Fruit fly (Drosophila melanogaster) whole organism, embryonic: ENCODE data around the gene FIG4.

Experiments
- Ada2b ChIP-seq: fragments of 200-800 bp; sonication (Bioruptor generic); IDR thresholded peaks from 2 replicates; pipeline ENCODE4 v1.3.6; 2022; ENCODE audit warnings: missing biosample characterization, missing genetic modification characterization
- Adf1 ChIP-seq: fragments of 200-800 bp; sonication (Bioruptor generic); IDR thresholded peaks from 2 replicates; pipeline ENCODE4 v1.3.6; 2022; ENCODE audit warnings: missing biosample characterization, missing genetic modification characterization
- Blimp-1 ChIP-seq: fragments of 200-800 bp; sonication (Bioruptor generic); optimal IDR thresholded peaks from 3 replicates; lab custom pipeline; 2018; ENCODE audit warnings: missing biosample characterization, missing genetic modification characterization, mild to moderate bottlenecking, moderate library complexity, missing genetic modification reagents
- CG10274 ChIP-seq: fragments of 200-800 bp; sonication (Bioruptor generic); optimal IDR thresholded peaks from 3 replicates; lab custom pipeline; 2017; ENCODE audit warnings: missing biosample characterization, mild to moderate bottlenecking, missing genetic modification characterization
- CG10321 ChIP-seq: fragments of 200-800 bp; sonication (Bioruptor generic); IDR thresholded peaks from 2 replicates; pipeline ENCODE4 v1.3.6; 2022; ENCODE audit warnings: missing biosample characterization, missing genetic modification characterization
- CG10431 ChIP-seq: fragments of 200-800 bp; sonication (Bioruptor generic); optimal IDR thresholded peaks from 3 replicates; lab custom pipeline; 2018; ENCODE audit warnings: missing biosample characterization, mild to moderate bottlenecking, missing genetic modification characterization
- CG10462 ChIP-seq: fragments of 200-800 bp; sonication (Bioruptor generic); optimal IDR thresholded peaks from 2 replicates; lab custom pipeline; 2016; ENCODE audit warnings: missing biosample characterization, missing genetic modification characterization
- CG11723 ChIP-seq: fragments of 200-800 bp; sonication (Bioruptor generic); optimal IDR thresholded peaks from 2 replicates; lab custom pipeline; 2017; ENCODE audit warnings: missing biosample characterization, mild to moderate bottlenecking, missing genetic modification characterization
- CG12942 ChIP-seq: fragments of 200-800 bp; sonication (Bioruptor generic); optimal IDR thresholded peaks from 3 replicates; lab custom pipeline; 2016; ENCODE audit warnings: missing biosample characterization, missing genetic modification characterization
- CG13894 ChIP-seq: fragments of 200-800 bp; sonication (Bioruptor generic); optimal IDR thresholded peaks from 3 replicates; lab custom pipeline; 2018; ENCODE audit warnings: missing biosample characterization, mild to moderate bottlenecking, missing genetic modification characterization, moderate library complexity
- CG14965 ChIP-seq: fragments of 200-800 bp; sonication (Bioruptor generic); optimal IDR thresholded peaks from 2 replicates; lab custom pipeline; 2016; ENCODE audit warnings: missing biosample characterization, missing genetic modification characterization, borderline replicate concordance
- CG16779 ChIP-seq: fragments of 200-800 bp; sonication (Bioruptor generic); IDR thresholded peaks from 2 replicates; pipeline ENCODE4 v1.3.6; 2022; ENCODE audit warnings: missing biosample characterization, missing genetic modification characterization
- CG17385 ChIP-seq: fragments of 200-800 bp; sonication (Bioruptor generic); optimal IDR thresholded peaks from 3 replicates; lab custom pipeline; 2018; ENCODE audit warnings: missing biosample characterization, mild to moderate bottlenecking, missing genetic modification characterization
- CG3995 ChIP-seq: fragments of 200-800 bp; sonication (Bioruptor generic); optimal IDR thresholded peaks from 3 replicates; lab custom pipeline; 2016; ENCODE audit warnings: missing biosample characterization, missing genetic modification characterization
- CG4328 ChIP-seq: fragments of 200-800 bp; sonication (Bioruptor generic); optimal IDR thresholded peaks from 3 replicates; lab custom pipeline; 2017; ENCODE audit warnings: missing biosample characterization, missing genetic modification reagents, missing genetic modification characterization
- CG4360 ChIP-seq: fragments of 200-800 bp; sonication (Bioruptor generic); IDR thresholded peaks from 2 replicates; pipeline ENCODE4 v1.3.6; 2022; ENCODE audit warnings: missing biosample characterization, missing genetic modification characterization
- CG6791 ChIP-seq: fragments of 200-800 bp; sonication (Bioruptor generic); IDR thresholded peaks from 3 replicates; pipeline ENCODE4 v1.3.6; 2022; ENCODE audit warnings: missing biosample characterization, missing genetic modification characterization; ENCODE audit not compliant: partially characterized antibody
- CG7271 ChIP-seq: fragments of 200-800 bp; sonication (Bioruptor generic); optimal IDR thresholded peaks from 2 replicates; lab custom pipeline; 2018; ENCODE audit warnings: missing biosample characterization, mild to moderate bottlenecking, missing genetic modification characterization, moderate library complexity
- CG7987 ChIP-seq: fragments of 200-800 bp; sonication (Bioruptor generic); optimal IDR thresholded peaks from 2 replicates; lab custom pipeline; 2018; ENCODE audit warnings: missing biosample characterization, mild to moderate bottlenecking, missing genetic modification characterization, moderate library complexity
- CrebB ChIP-seq: fragments of 200-800 bp; sonication (Bioruptor generic); optimal IDR thresholded peaks from 3 replicates; lab custom pipeline; 2018; ENCODE audit warnings: missing biosample characterization, mild to moderate bottlenecking, missing genetic modification characterization
- H2.0 ChIP-seq: fragments of 200-800 bp; sonication (Bioruptor generic); IDR thresholded peaks from 2 replicates; pipeline ENCODE4 v1.3.6; 2022; ENCODE audit warnings: missing biosample characterization, missing genetic modification characterization
- Hr78 ChIP-seq, 2 experiments: fragments of 200-800 bp in 1 of 2; fragments of >200 bp in 1 of 2; sonication (Bioruptor generic) in 1 of 2; optimal IDR thresholded peaks; 2 replicates each; lab custom pipeline; 2017 to 2019; ENCODE audit warnings: missing biosample characterization in 2 of 2, missing genetic modification characterization in 2 of 2, mild to moderate bottlenecking in 1 of 2, moderate library complexity in 1 of 2
- Lpt ChIP-seq: fragments of >200 bp; optimal IDR thresholded peaks from 2 replicates; lab custom pipeline; 2018; ENCODE audit warnings: missing biosample characterization, missing genetic modification characterization
- NC2β ChIP-seq: fragments of 200-800 bp; sonication (Bioruptor generic); optimal IDR thresholded peaks from 2 replicates; lab custom pipeline; 2016; ENCODE audit warnings: missing biosample characterization, missing genetic modification characterization
- NfI ChIP-seq: fragments of 200-800 bp; sonication (Bioruptor generic); optimal IDR thresholded peaks from 3 replicates; lab custom pipeline; 2018; ENCODE audit warnings: missing biosample characterization, mild to moderate bottlenecking, missing genetic modification characterization, moderate library complexity
- Usf ChIP-seq: fragments of 200-800 bp; sonication (Bioruptor generic); optimal IDR thresholded peaks from 2 replicates; lab custom pipeline; 2017; ENCODE audit warnings: missing genotype, missing biosample characterization, missing genetic modification characterization
- abd-A ChIP-seq: fragments of 200-800 bp; sonication (Bioruptor generic); optimal IDR thresholded peaks from 3 replicates; lab custom pipeline; 2019; ENCODE audit warnings: missing biosample characterization, mild to moderate bottlenecking, missing genetic modification characterization, moderate library complexity
- bab2 ChIP-seq: fragments of 200-800 bp; sonication (Bioruptor generic); optimal IDR thresholded peaks from 2 replicates; lab custom pipeline; 2016; ENCODE audit warnings: missing biosample characterization, missing genetic modification characterization
- crp ChIP-seq, 2 experiments: fragments of 200-800 bp; sonication (Bioruptor generic); optimal IDR thresholded peaks; 2 replicates in 1 of 2; 3 replicates in 1 of 2; lab custom pipeline; 2017; ENCODE audit warnings: missing biosample characterization in 2 of 2, missing genetic modification characterization in 2 of 2, mild to moderate bottlenecking in 1 of 2, moderate library complexity in 1 of 2
- ems ChIP-seq: fragments of 200-800 bp; sonication (Bioruptor generic); optimal IDR thresholded peaks from 3 replicates; lab custom pipeline; 2016; ENCODE audit warnings: missing biosample characterization, missing genetic modification characterization
- en ChIP-seq: fragments of 200-800 bp; sonication (Bioruptor generic); optimal IDR thresholded peaks from 2 replicates; lab custom pipeline; 2016; ENCODE audit warnings: missing biosample characterization, missing genetic modification characterization
- eve ChIP-seq, 2 experiments: fragments of >200 bp; optimal IDR thresholded peaks; 2 replicates each; lab custom pipeline; 2017; ENCODE audit warnings: missing biosample characterization in 2 of 2, missing genetic modification characterization in 2 of 2
- fu2 ChIP-seq: fragments of 200-800 bp; sonication (Bioruptor generic); optimal IDR thresholded peaks from 2 replicates; lab custom pipeline; 2016; ENCODE audit warnings: missing biosample characterization, missing genetic modification characterization
- grn ChIP-seq: fragments of 200-800 bp; sonication (Bioruptor generic); optimal IDR thresholded peaks from 3 replicates; lab custom pipeline; 2017; ENCODE audit warnings: missing biosample characterization, missing genetic modification characterization
- jumu ChIP-seq: fragments of 200-800 bp; sonication (Bioruptor generic); optimal IDR thresholded peaks from 3 replicates; lab custom pipeline; 2016; ENCODE audit warnings: missing biosample characterization, missing genetic modification characterization
- kay ChIP-seq: fragments of 200-800 bp; sonication (Bioruptor generic); optimal IDR thresholded peaks from 2 replicates; lab custom pipeline; 2016; ENCODE audit warnings: missing biosample characterization, missing genetic modification characterization
- lab ChIP-seq: fragments of 200-800 bp; sonication (Bioruptor generic); optimal IDR thresholded peaks from 3 replicates; lab custom pipeline; 2017; ENCODE audit warnings: missing biosample characterization, missing genetic modification characterization, mild to moderate bottlenecking, moderate library complexity, missing genetic modification reagents
- lilli ChIP-seq: fragments of 200-800 bp; sonication (Bioruptor generic); optimal IDR thresholded peaks from 3 replicates; lab custom pipeline; 2016; ENCODE audit warnings: missing biosample characterization, missing genetic modification characterization
- maf-S ChIP-seq: fragments of 200-800 bp; sonication (Bioruptor generic); optimal IDR thresholded peaks from 2 replicates; lab custom pipeline; 2016; ENCODE audit warnings: missing biosample characterization, missing genetic modification characterization
- pb ChIP-seq: fragments of 200-800 bp; sonication (Bioruptor generic); optimal IDR thresholded peaks from 3 replicates; lab custom pipeline; 2016; ENCODE audit warnings: missing biosample characterization, missing genetic modification characterization
- pfk ChIP-seq: fragments of 200-800 bp; sonication (Bioruptor generic); optimal IDR thresholded peaks from 2 replicates; lab custom pipeline; 2018; ENCODE audit warnings: missing biosample characterization, mild to moderate bottlenecking, missing genetic modification characterization, moderate library complexity
- psq ChIP-seq: fragments of 200-800 bp; sonication (Bioruptor generic); optimal IDR thresholded peaks from 2 replicates; lab custom pipeline; 2017; ENCODE audit warnings: missing biosample characterization, missing genetic modification characterization
- repo ChIP-seq: fragments of 200-800 bp; sonication (Bioruptor generic); optimal IDR thresholded peaks from 2 replicates; lab custom pipeline; 2016; ENCODE audit warnings: missing biosample characterization, missing genetic modification characterization
- sc ChIP-seq, 3 experiments: fragments of >200 bp in 2 of 3; fragments of 200-800 bp in 1 of 3; sonication (Bioruptor generic) in 1 of 3; optimal IDR thresholded peaks; 2 replicates in 2 of 3; 3 replicates in 1 of 3; lab custom pipeline; 2017; ENCODE audit warnings: mild to moderate bottlenecking in 1 of 3, missing biosample characterization in 1 of 3, missing genetic modification characterization in 1 of 3, missing genetic modification reagents in 1 of 3
- sens ChIP-seq: fragments of 200-800 bp; sonication (Bioruptor generic); peaks from one replicate; lab custom pipeline; 2016; ENCODE audit warnings: missing biosample characterization, missing genetic modification characterization
- sim ChIP-seq: fragments of 200-800 bp; sonication (Bioruptor generic); IDR thresholded peaks from 2 replicates; pipeline ENCODE4 v1.3.6; 2022; ENCODE audit warnings: missing biosample characterization, missing genetic modification characterization
- slbo ChIP-seq: fragments of 200-800 bp; sonication (Bioruptor generic); IDR thresholded peaks from 2 replicates; pipeline ENCODE4 v1.3.6; 2022; ENCODE audit warnings: missing biosample characterization, missing genetic modification characterization
- stc ChIP-seq: fragments of 200-800 bp; sonication (Bioruptor generic); IDR thresholded peaks from 2 replicates; pipeline ENCODE4 v1.3.6; 2022; ENCODE audit warnings: missing biosample characterization, missing genetic modification characterization
- sug ChIP-seq: fragments of 200-800 bp; optimal IDR thresholded peaks from 2 replicates; lab custom pipeline; 2019; ENCODE audit warnings: missing biosample characterization, mild to moderate bottlenecking, missing genetic modification characterization, moderate library complexity
- trem ChIP-seq: fragments of 200-800 bp; optimal IDR thresholded peaks from 3 replicates; lab custom pipeline; 2019; ENCODE audit warnings: missing biosample characterization, mild to moderate bottlenecking, missing genetic modification characterization, moderate library complexity
- ttk ChIP-seq: fragments of 200-800 bp; sonication (Bioruptor generic); IDR thresholded peaks from 2 replicates; pipeline ENCODE4 v2.1.2; 2022; ENCODE audit warnings: missing biosample characterization, missing genetic modification characterization
- yki ChIP-seq: fragments of >200 bp; optimal IDR thresholded peaks from 3 replicates; lab custom pipeline; 2018

Gene FIG4

dm6 chr2L:4459543-4459942 lies 5.4 kb upstream of the FIG4 start, which contains the start of the genes mRpL27 and CG15435 (continued):
- no peak for TF ChIP-seq en
- TF ChIP-seq maf-S (GFP tag; lab: Kevin White, UChicago), result no peak
- TF ChIP-seq CG10321 (GFP tag; lab: Robert Waterston, UW), result no peak
- TF ChIP-seq abd-A (tag; lab: Kevin White, UChicago), result no peak
- peak; percentile 4 for TF ChIP-seq CG3995 (GFP tag; lab: Kevin White, UChicago)
- no peak for TF ChIP-seq CG6791
- peak; percentile 75 for TF ChIP-seq trem (tag; lab: Kevin White, UChicago)
- no peak for TF ChIP-seq CG7271 (tag; lab: Kevin White, UChicago)
- TF ChIP-seq CG7987 (GFP tag; lab: Kevin White, UChicago), result no peak
- TF ChIP-seq CG11723 (GFP tag; lab: Kevin White, UChicago), result no peak
- TF ChIP-seq lilli (GFP tag; lab: Kevin White, UChicago), result peak; percentile 49
- TF ChIP-seq Usf (GFP tag; lab: Kevin White, UChicago), result no peak
- TF ChIP-seq CG12942 (GFP tag; lab: Kevin White, UChicago), result no peak
- TF ChIP-seq Blimp-1 (GFP tag; lab: Kevin White, UChicago), result no peak
- no peak for TF ChIP-seq stc (GFP tag; lab: Robert Waterston, UW)
- peak; percentile 67 for TF ChIP-seq sens (GFP tag; lab: Kevin White, UChicago)
- peak; percentile 60 for TF ChIP-seq sug (tag; lab: Kevin White, UChicago)
- TF ChIP-seq ttk, result no peak
- TF ChIP-seq CrebB (tag; lab: Kevin White, UChicago), result no peak
- TF ChIP-seq fu2, result no peak
- no peak for TF ChIP-seq Ada2b (GFP tag; lab: Robert Waterston, UW)
- no peak for TF ChIP-seq bab2
- TF ChIP-seq repo, result no peak
- no peak for TF ChIP-seq Hr78 (GFP tag; optimal IDR thresholded peaks at IDR 0.05; lab: Kevin White, UChicago)
- peak; percentile 7 for TF ChIP-seq CG17385 (GFP tag; lab: Kevin White, UChicago)
- TF ChIP-seq sim (GFP tag; lab: Robert Waterston, UW), result no peak
- peak; percentile 42 for TF ChIP-seq CG4328 (GFP tag; lab: Kevin White, UChicago)
- TF ChIP-seq psq (GFP tag; lab: Kevin White, UChicago), result no peak
- TF ChIP-seq CG10274 (GFP tag; lab: Kevin White, UChicago), result no peak
- TF ChIP-seq H2.0 (GFP tag; lab: Robert Waterston, UW), result no peak
- TF ChIP-seq CG16779, result no peak
- no peak for TF ChIP-seq eve (GFP tag; optimal IDR thresholded peaks at IDR 0.05; lab: Kevin White, UChicago)
- TF ChIP-seq CG13894 (tag; lab: Kevin White, UChicago), result peak; percentile 31
- TF ChIP-seq sc (optimal IDR thresholded peaks at IDR 0.05; lab: Kevin White, UChicago), result no peak
- peak; percentile 7 for TF ChIP-seq sc (GFP tag; optimal IDR thresholded peaks at IDR 0.05; lab: Kevin White, UChicago)
- TF ChIP-seq crp (GFP tag; optimal IDR thresholded peaks at IDR 0.05; lab: Kevin White, UChicago), result peak in 1 of 2 experiments; percentile 70
- no peak for TF ChIP-seq jumu (GFP tag; lab: Kevin White, UChicago)
- TF ChIP-seq pb (GFP tag; lab: Kevin White, UChicago), result no peak
- TF ChIP-seq NC2β (GFP tag; lab: Kevin White, UChicago), result no peak
- no peak for TF ChIP-seq Adf1 (GFP tag; lab: Robert Waterston, UW)
- TF ChIP-seq CG14965, result no peak
- no peak for TF ChIP-seq yki (lab: Kevin White, UChicago)
- no peak for TF ChIP-seq kay (GFP tag; lab: Kevin White, UChicago)
- TF ChIP-seq CG4360 (GFP tag; lab: Robert Waterston, UW), result no peak
- no peak for TF ChIP-seq CG10431
- TF ChIP-seq CG10462 (GFP tag; lab: Kevin White, UChicago), result no peak
- TF ChIP-seq pfk (GFP tag; lab: Kevin White, UChicago), result no peak
- no peak for TF ChIP-seq grn (GFP tag; lab: Kevin White, UChicago)
- peak; percentile 55; the same call in 1 of the 2 replicates for TF ChIP-seq slbo (GFP tag; lab: Robert Waterston, UW)
- peak; percentile 40 for TF ChIP-seq NfI (GFP tag; lab: Kevin White, UChicago)
- TF ChIP-seq ems (GFP tag; lab: Kevin White, UChicago), result peak; percentile 35
- no peak for TF ChIP-seq Lpt
- peak; percentile 35 for TF ChIP-seq lab (GFP tag; lab: Kevin White, UChicago)
